Worm (Caenorhabditis elegans) whole organism, midembryonic: ENCODE results near the gene C06H5.12.

Experiments used
- klf-2 ChIP-seq: fragments of 200-800 bp; sonication (Bioruptor generic); conservative IDR thresholded peaks from 2 replicates; pipeline ENCODE4 v1.3.6; 2022; ENCODE audit warnings: missing genetic modification reagents, missing genetic modification characterization, missing compliant biosample characterization
- med-1 ChIP-seq: sonication (generic microtip); optimal IDR thresholded peaks from 2 replicates; lab custom pipeline; 2017; ENCODE audit warnings: missing genetic modification characterization, mild to moderate bottlenecking, missing compliant biosample characterization, antibody characterized with exemption, missing genetic modification reagents; ENCODE audit not compliant: insufficient read depth
- tab-1 ChIP-seq: fragments of 200-800 bp; sonication (Bioruptor generic); IDR thresholded peaks from 2 replicates; pipeline ENCODE4 v1.3.6; 2022; ENCODE audit warnings: missing genetic modification characterization, missing compliant biosample characterization
- ztf-29 ChIP-seq: fragments of 200-800 bp; sonication (Bioruptor generic); IDR thresholded peaks from 2 replicates; pipeline ENCODE4 v1.3.6; 2022; ENCODE audit warnings: missing genetic modification reagents, missing genetic modification characterization, missing compliant biosample characterization

DNA sequence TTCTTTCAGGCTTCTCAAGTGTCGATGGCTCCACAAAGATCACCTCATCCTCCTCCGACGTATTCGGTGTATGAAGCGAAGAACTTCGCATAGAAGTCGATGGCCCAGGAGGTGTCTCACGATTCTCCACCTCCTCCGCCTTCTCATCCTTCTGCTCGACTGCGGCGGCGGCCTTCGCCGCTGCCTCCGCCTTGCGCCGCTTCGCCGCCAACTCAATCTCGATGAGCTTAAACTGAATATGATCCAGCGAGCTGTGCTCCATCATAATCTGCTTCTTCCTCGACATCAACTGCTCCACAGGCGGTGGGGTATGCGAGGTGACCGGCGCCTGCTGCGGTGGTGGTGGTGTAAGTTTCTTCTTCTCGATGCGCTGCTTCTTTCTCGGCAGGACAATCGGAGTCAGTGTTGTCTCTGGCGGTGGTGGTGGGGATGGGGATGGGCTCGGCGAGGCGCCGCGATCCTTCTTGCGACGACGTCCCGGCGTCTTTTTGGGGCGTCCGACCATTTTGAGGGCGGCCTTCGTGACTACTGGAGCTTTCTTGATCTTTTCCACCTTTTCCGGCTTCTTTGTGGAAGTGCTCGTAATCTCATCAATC lies 49.4 kb downstream of the C06H5.12 start:
- TF ChIP-seq ztf-29 (GFP tag; lab: Robert Waterston, UW) (no peak), tab-1 (GFP tag; lab: Robert Waterston, UW) (no peak), med-1 (GFP tag; lab: Kevin White, UChicago) (no peak), klf-2 (no peak)
